Worm (Caenorhabditis elegans) whole organism, mixed stage, embryonic: ENCODE results near the gene ZK757.1.

Source experiments
- ceh-39 ChIP-seq: fragments of 150-350 bp; optimal IDR thresholded peaks from 2 replicates; lab custom pipeline; 2014; ENCODE audit warnings: missing biosample characterization, missing genetic modification characterization
- ceh-43 ChIP-seq: fragments of 200-800 bp; sonication (Bioruptor generic); optimal IDR thresholded peaks from 2 replicates; lab custom pipeline; 2018; ENCODE audit warnings: mild to moderate bottlenecking, missing genetic modification characterization, moderate library complexity, missing compliant biosample characterization
- ceh-83 ChIP-seq: fragments of 200-800 bp; sonication (Bioruptor generic); optimal IDR thresholded peaks from 2 replicates; lab custom pipeline; 2018; ENCODE audit warnings: mild to moderate bottlenecking, missing genetic modification characterization, missing compliant biosample characterization
- ces-1 ChIP-seq: fragments of 150-350 bp; optimal IDR thresholded peaks from 2 replicates; lab custom pipeline; 2014; ENCODE audit warnings: missing biosample characterization, missing genetic modification reagents, missing genetic modification characterization
- cnd-1 ChIP-seq: fragments of 200-800 bp; sonication (Bioruptor generic); optimal IDR thresholded peaks from 2 replicates; lab custom pipeline; 2018; ENCODE audit warnings: mild to moderate bottlenecking, missing genetic modification characterization, missing compliant biosample characterization
- drap-1 ChIP-seq: fragments of 200-800 bp; sonication (Bioruptor generic); optimal IDR thresholded peaks from 3 replicates; lab custom pipeline; 2018; ENCODE audit warnings: mild to moderate bottlenecking, missing genetic modification characterization, missing compliant biosample characterization
- elt-1 ChIP-seq: sonication (generic microtip); optimal IDR thresholded peaks from 2 replicates; lab custom pipeline; 2017; ENCODE audit warnings: missing genetic modification characterization, mild to moderate bottlenecking, missing compliant biosample characterization, antibody characterized with exemption, moderate library complexity, borderline replicate concordance; ENCODE audit not compliant: insufficient read depth
- elt-3 ChIP-seq: fragments of 150-350 bp; optimal IDR thresholded peaks from 2 replicates; lab custom pipeline; 2014; ENCODE audit warnings: missing biosample characterization, missing genetic modification characterization
- flh-1 ChIP-seq: fragments of 200-800 bp; sonication (Bioruptor generic); optimal IDR thresholded peaks from 2 replicates; lab custom pipeline; 2018; ENCODE audit warnings: mild to moderate bottlenecking, missing genetic modification characterization, moderate library complexity, missing compliant biosample characterization
- ham-2 ChIP-seq: fragments of 200-800 bp; sonication (Bioruptor generic); optimal IDR thresholded peaks from 2 replicates; lab custom pipeline; 2018; ENCODE audit warnings: mild to moderate bottlenecking, missing genetic modification characterization, missing compliant biosample characterization
- lin-13 ChIP-seq: fragments of 150-350 bp; optimal IDR thresholded peaks from 2 replicates; lab custom pipeline; 2014; ENCODE audit warnings: missing biosample characterization, missing genetic modification characterization
- lin-32 ChIP-seq: fragments of 200-800 bp; sonication (Bioruptor generic); optimal IDR thresholded peaks from 2 replicates; lab custom pipeline; 2018; ENCODE audit warnings: mild to moderate bottlenecking, missing genetic modification characterization, missing compliant biosample characterization
- lsy-2 ChIP-seq: fragments of 150-350 bp; optimal IDR thresholded peaks from 2 replicates; lab custom pipeline; 2014; ENCODE audit warnings: missing biosample characterization, missing genetic modification characterization
- mab-5 ChIP-seq: fragments of 150-350 bp; optimal IDR thresholded peaks from 2 replicates; lab custom pipeline; 2014; ENCODE audit warnings: missing biosample characterization, missing genetic modification characterization
- mep-1 ChIP-seq: fragments of 150-350 bp; optimal IDR thresholded peaks from 2 replicates; lab custom pipeline; 2017; ENCODE audit warnings: missing biosample characterization, missing genetic modification reagents, missing genetic modification characterization, inconsistent platforms
- mls-2 ChIP-seq: sonication (generic microtip); optimal IDR thresholded peaks from 2 replicates; lab custom pipeline; 2016; ENCODE audit warnings: mild to moderate bottlenecking, missing genetic modification characterization, moderate library complexity, missing compliant biosample characterization
- nhr-12 ChIP-seq: fragments of 150-350 bp; optimal IDR thresholded peaks from 2 replicates; lab custom pipeline; 2014; ENCODE audit warnings: missing biosample characterization, missing genetic modification characterization
- nhr-2 ChIP-seq: fragments of 150-350 bp; optimal IDR thresholded peaks from 2 replicates; lab custom pipeline; 2014; ENCODE audit warnings: missing biosample characterization, missing genetic modification characterization
- nhr-237 ChIP-seq: fragments of 150-350 bp; optimal IDR thresholded peaks from 2 replicates; lab custom pipeline; 2014; ENCODE audit warnings: missing biosample characterization, missing genetic modification characterization
- nhr-28 ChIP-seq: fragments of 150-350 bp; optimal IDR thresholded peaks from 2 replicates; lab custom pipeline; 2014; ENCODE audit warnings: missing biosample characterization, missing genetic modification characterization
- pha-4 ChIP-seq: fragments of 150-350 bp; optimal IDR thresholded peaks from 2 replicates; lab custom pipeline; 2018; ENCODE audit warnings: missing biosample characterization, missing genetic modification reagents, missing genetic modification characterization
- sem-2 ChIP-seq: fragments of 200-800 bp; sonication (Bioruptor generic); optimal IDR thresholded peaks from 2 replicates; lab custom pipeline; 2018; ENCODE audit warnings: mild to moderate bottlenecking, missing genetic modification characterization, missing compliant biosample characterization
- snpc-4 ChIP-seq: fragments of 150-350 bp; optimal IDR thresholded peaks from 2 replicates; lab custom pipeline; 2014; ENCODE audit warnings: missing biosample characterization, missing genetic modification characterization
- tbx-8 ChIP-seq: fragments of 200-800 bp; sonication (Bioruptor generic); optimal IDR thresholded peaks from 2 replicates; lab custom pipeline; 2018; ENCODE audit warnings: mild to moderate bottlenecking, missing genetic modification characterization, moderate library complexity, missing compliant biosample characterization
- unc-120 ChIP-seq: sonication (generic microtip); optimal IDR thresholded peaks from 2 replicates; lab custom pipeline; 2017; ENCODE audit warnings: missing genetic modification characterization, missing compliant biosample characterization; ENCODE audit not compliant: poor library complexity, severe bottlenecking
- unc-62 ChIP-seq: fragments of 150-350 bp; optimal IDR thresholded peaks from 2 replicates; lab custom pipeline; 2014; ENCODE audit warnings: missing biosample characterization, missing genetic modification reagents, missing genetic modification characterization
- zip-8 ChIP-seq: fragments of 150-350 bp; optimal IDR thresholded peaks from 2 replicates; lab custom pipeline; 2014; ENCODE audit warnings: missing biosample characterization, missing genetic modification characterization

The ZK757.1 gene

ce11 chrIII:9830502-9830901 lies 40.4 kb downstream of the ZK757.1 start, which contains the start of gene ZK632.12:
Gene ZK632.12 (plus strand): TSS chrIII:9830802.
- TF ChIP-seq unc-120 (tag; lab: Kevin White, UChicago) (no peak), mep-1 (no peak), lin-13 (tag; lab: Kevin White, UChicago) (no peak), elt-3 (tag; lab: Kevin White, UChicago) (no peak), lin-32 (no peak), ceh-43 (GFP tag; lab: Kevin White, UChicago) (no peak), nhr-2 (no peak), nhr-12 (tag; lab: Kevin White, UChicago) (no peak)

ce11 chrIII:9827163-9827951 lies 43.6 kb downstream of the ZK757.1 start, which contains the start of the genes ZK632.10 and ZK632.11:
Gene ZK632.10 (minus strand): TSS chrIII:9827722.
Gene ZK632.11 (plus strand): TSS chrIII:9827915.
- TF ChIP-seq elt-3 (tag; lab: Kevin White, UChicago), result no peak
- peak; percentile 4 for TF ChIP-seq mep-1
- TF ChIP-seq nhr-237, result peak; percentile 9
- TF ChIP-seq unc-62 (GFP tag; lab: Kevin White, UChicago), result no peak
- no peak for TF ChIP-seq snpc-4 (tag; lab: Kevin White, UChicago)
- peak; percentile 38 for TF ChIP-seq zip-8 (tag; lab: Kevin White, UChicago)
- TF ChIP-seq tbx-8 (GFP tag; lab: Kevin White, UChicago), result no peak
- TF ChIP-seq ceh-39 (tag; lab: Kevin White, UChicago), result no peak
- no peak for TF ChIP-seq elt-1 (tag; lab: Kevin White, UChicago)
- TF ChIP-seq ceh-83 (GFP tag; lab: Kevin White, UChicago), result no peak
- TF ChIP-seq lsy-2 (tag; lab: Kevin White, UChicago), result peak; percentile 96
- no peak for TF ChIP-seq ceh-43 (GFP tag; lab: Kevin White, UChicago)
- no peak for TF ChIP-seq nhr-28 (tag; lab: Kevin White, UChicago)
- peak; percentile 61 for TF ChIP-seq ces-1
- no peak for TF ChIP-seq ham-2
- TF ChIP-seq flh-1, result no peak
- no peak for TF ChIP-seq nhr-12 (tag; lab: Kevin White, UChicago)
- TF ChIP-seq pha-4 (tag; lab: Kevin White, UChicago), result peak; percentile 76
- TF ChIP-seq unc-120 (tag; lab: Kevin White, UChicago), result no peak
- TF ChIP-seq, all 35 proteins: peak for 6

- no peak for TF ChIP-seq flh-1
- no peak for TF ChIP-seq tbx-8 (GFP tag; lab: Kevin White, UChicago)
- TF ChIP-seq mep-1, result peak; percentile 3
Measured at ce11 chrIII:9826005-9826404, 44.9 kb downstream of the ZK757.1 start.

- TF ChIP-seq lsy-2 (tag; lab: Kevin White, UChicago), result no peak
- no peak for TF ChIP-seq nhr-28 (tag; lab: Kevin White, UChicago)
Measured at ce11 chrIII:9825073-9825828, 45.7 kb downstream of the ZK757.1 start, which contains the start of gene ZK632.9. Gene ZK632.9 (minus strand): TSS chrIII:9825432.

ce11 chrIII:9824330-9824934 lies 46.5 kb downstream of the ZK757.1 start, which contains the start of gene lin-52:
Gene lin-52 (minus strand): TSS chrIII:9824750.
- TF ChIP-seq nhr-237, result no peak
- no peak for TF ChIP-seq ceh-83 (GFP tag; lab: Kevin White, UChicago)
- no peak for TF ChIP-seq nhr-2
- TF ChIP-seq mab-5 (tag; lab: Kevin White, UChicago), result no peak
- TF ChIP-seq elt-1 (tag; lab: Kevin White, UChicago), result no peak
- no peak for TF ChIP-seq ceh-43 (GFP tag; lab: Kevin White, UChicago)
- no peak for TF ChIP-seq snpc-4 (tag; lab: Kevin White, UChicago)
- TF ChIP-seq lin-13 (tag; lab: Kevin White, UChicago), result no peak
- no peak for TF ChIP-seq sem-2 (GFP tag; lab: Kevin White, UChicago)
- TF ChIP-seq ceh-39 (tag; lab: Kevin White, UChicago), result no peak
- TF ChIP-seq drap-1, result no peak
- no peak for TF ChIP-seq mep-1
- no peak for TF ChIP-seq elt-3 (tag; lab: Kevin White, UChicago)
- TF ChIP-seq mls-2 (tag; lab: Kevin White, UChicago), result no peak
- TF ChIP-seq flh-1, result no peak
- TF ChIP-seq lsy-2 (tag; lab: Kevin White, UChicago), result no peak
- no peak for TF ChIP-seq pha-4 (tag; lab: Kevin White, UChicago)
- no peak for TF ChIP-seq nhr-28 (tag; lab: Kevin White, UChicago)
- no peak for TF ChIP-seq cnd-1
- TF ChIP-seq ham-2, result no peak
